Fruit fly (Drosophila melanogaster) whole organism, embryonic: Measurements from ENCODE around the gene RpS5b.
A peak's percentile ranks its signal among the peaks of the same experiment; 100 is the strongest.

ENCODE experiments used
- Awh ChIP-seq: fragments of 200-800 bp; sonication (Bioruptor generic); IDR thresholded peaks from 2 replicates; pipeline ENCODE4, ENCODE4 v1.3.6; 2022; ENCODE audit warnings: missing biosample characterization, missing genetic modification characterization
- Blimp-1 ChIP-seq: fragments of 200-800 bp; sonication (Bioruptor generic); optimal IDR thresholded peaks from 3 replicates; lab custom pipeline; 2018; ENCODE audit warnings: missing biosample characterization, missing genetic modification characterization, mild to moderate bottlenecking, moderate library complexity, missing genetic modification reagents
- CG10209 ChIP-seq: fragments of 200-800 bp; sonication (Bioruptor generic); optimal IDR thresholded peaks from 3 replicates; lab custom pipeline; 2017; ENCODE audit warnings: missing biosample characterization, mild to moderate bottlenecking, missing genetic modification characterization, missing genetic modification reagents
- CG11093 ChIP-seq: fragments of 200-800 bp; sonication (Bioruptor generic); IDR thresholded peaks from 3 replicates; pipeline ENCODE4 v1.3.6; 2022; ENCODE audit warnings: missing biosample characterization, missing genetic modification characterization
- CG12104 ChIP-seq: fragments of 200-800 bp; sonication (Bioruptor generic); optimal IDR thresholded peaks from 3 replicates; lab custom pipeline; 2016; ENCODE audit warnings: missing biosample characterization, missing genetic modification characterization
- CG15073 ChIP-seq: fragments of 200-800 bp; sonication (Bioruptor generic); optimal IDR thresholded peaks from 2 replicates; lab custom pipeline; 2016; ENCODE audit warnings: missing biosample characterization, missing genetic modification characterization
- CG1603 ChIP-seq: fragments of 200-800 bp; sonication (Bioruptor generic); optimal IDR thresholded peaks from 2 replicates; lab custom pipeline; 2019; ENCODE audit warnings: missing biosample characterization, mild to moderate bottlenecking, missing genetic modification characterization, moderate library complexity
- CG17186 ChIP-seq: fragments of 200-800 bp; sonication (Bioruptor generic); optimal IDR thresholded peaks from 3 replicates; lab custom pipeline; 2017; ENCODE audit warnings: missing biosample characterization, missing genetic modification reagents, missing genetic modification characterization
- CG17385 ChIP-seq: fragments of 200-800 bp; sonication (Bioruptor generic); optimal IDR thresholded peaks from 3 replicates; lab custom pipeline; 2018; ENCODE audit warnings: missing biosample characterization, mild to moderate bottlenecking, missing genetic modification characterization
- CG18619 ChIP-seq: fragments of 200-800 bp; sonication (Bioruptor generic); optimal IDR thresholded peaks from 3 replicates; lab custom pipeline; 2017; ENCODE audit warnings: missing biosample characterization, mild to moderate bottlenecking, missing genetic modification characterization
- CG2116 ChIP-seq: fragments of 200-800 bp; sonication (Bioruptor generic); optimal IDR thresholded peaks from 3 replicates; lab custom pipeline; 2018; ENCODE audit warnings: missing biosample characterization, mild to moderate bottlenecking, missing genetic modification characterization
- CG30020 ChIP-seq: fragments of 200-800 bp; optimal IDR thresholded peaks from 2 replicates; lab custom pipeline; 2019; ENCODE audit warnings: missing biosample characterization, mild to moderate bottlenecking, missing genetic modification characterization, moderate library complexity
- CG43689 ChIP-seq: fragments of 200-800 bp; sonication (Bioruptor generic); IDR thresholded peaks from 2 replicates; pipeline ENCODE4 v1.3.6; 2022; ENCODE audit warnings: missing biosample characterization, missing genetic modification characterization
- CG6854 ChIP-seq: fragments of 200-800 bp; sonication (Bioruptor generic); optimal IDR thresholded peaks from 3 replicates; lab custom pipeline; 2017; ENCODE audit warnings: missing biosample characterization, mild to moderate bottlenecking, missing genetic modification characterization
- CG7786 ChIP-seq: fragments of 200-800 bp; sonication (Bioruptor generic); optimal IDR thresholded peaks from 2 replicates; lab custom pipeline; 2016; ENCODE audit warnings: missing biosample characterization, missing genetic modification characterization
- CG8359 ChIP-seq: fragments of 200-800 bp; sonication (Bioruptor generic); optimal IDR thresholded peaks from 2 replicates; lab custom pipeline; 2017; ENCODE audit warnings: missing biosample characterization, mild to moderate bottlenecking, missing genetic modification characterization, borderline replicate concordance
- CG9727 ChIP-seq: fragments of 200-800 bp; sonication (Bioruptor generic); optimal IDR thresholded peaks from 3 replicates; lab custom pipeline; 2017; ENCODE audit warnings: missing biosample characterization, mild to moderate bottlenecking, missing genetic modification characterization
- CG9797 ChIP-seq: fragments of 200-800 bp; sonication (Bioruptor generic); optimal IDR thresholded peaks from 3 replicates; lab custom pipeline; 2018; ENCODE audit warnings: missing biosample characterization, mild to moderate bottlenecking, missing genetic modification characterization
- CrebB ChIP-seq: fragments of 200-800 bp; sonication (Bioruptor generic); optimal IDR thresholded peaks from 3 replicates; lab custom pipeline; 2018; ENCODE audit warnings: missing biosample characterization, mild to moderate bottlenecking, missing genetic modification characterization
- Dad ChIP-seq: fragments of 200-800 bp; sonication (Bioruptor generic); optimal IDR thresholded peaks from 3 replicates; lab custom pipeline; 2016; ENCODE audit warnings: missing biosample characterization, missing genetic modification characterization
- Drgx ChIP-seq: fragments of 200-800 bp; sonication (Bioruptor generic); IDR thresholded peaks from 2 replicates; pipeline ENCODE4 v1.3.6; 2022; ENCODE audit warnings: missing biosample characterization, missing genetic modification characterization
- E2f2 ChIP-seq: fragments of 200-800 bp; sonication (Bioruptor generic); IDR thresholded peaks from 2 replicates; pipeline ENCODE4 v1.3.6; 2022; ENCODE audit warnings: missing biosample characterization, missing genetic modification characterization
- Fer1 ChIP-seq: fragments of 200-800 bp; sonication (Bioruptor generic); optimal IDR thresholded peaks from 2 replicates; lab custom pipeline; 2017; ENCODE audit warnings: missing biosample characterization, mild to moderate bottlenecking, missing genetic modification characterization
- HLHmδ ChIP-seq: fragments of 200-800 bp; sonication (Bioruptor generic); optimal IDR thresholded peaks from 2 replicates; lab custom pipeline; 2018; ENCODE audit warnings: missing biosample characterization, mild to moderate bottlenecking, missing genetic modification characterization, moderate library complexity
- Lpt ChIP-seq: fragments of >200 bp; optimal IDR thresholded peaks from 2 replicates; lab custom pipeline; 2018; ENCODE audit warnings: missing biosample characterization, missing genetic modification characterization
- Max ChIP-seq: fragments of 200-800 bp; sonication (Bioruptor generic); optimal IDR thresholded peaks from 2 replicates; lab custom pipeline; 2016; ENCODE audit warnings: missing biosample characterization, mild to moderate bottlenecking, missing genetic modification characterization
- Nf-YA ChIP-seq: fragments of 200-800 bp; sonication (Bioruptor generic); IDR thresholded peaks from 2 replicates; pipeline ENCODE4 v1.3.6; 2022; ENCODE audit warnings: missing biosample characterization, missing genetic modification characterization
- Optix ChIP-seq: fragments of 200-800 bp; sonication (Bioruptor generic); IDR thresholded peaks from 3 replicates; pipeline ENCODE4 v1.3.6; 2022; ENCODE audit warnings: missing biosample characterization, missing genetic modification characterization
- Sin3A ChIP-seq: fragments of >200 bp; optimal IDR thresholded peaks from 2 replicates; lab custom pipeline; 2018
- Sox102F ChIP-seq: fragments of 200-800 bp; sonication (Bioruptor generic); optimal IDR thresholded peaks from 2 replicates; lab custom pipeline; 2018; ENCODE audit warnings: missing biosample characterization, mild to moderate bottlenecking, missing genetic modification characterization, moderate library complexity
- Trl ChIP-seq, 3 experiments: fragments of >200 bp in 2 of 3; fragments of 200-800 bp in 1 of 3; sonication (Bioruptor generic) in 1 of 3; optimal IDR thresholded peaks; 2 replicates in 1 of 3; 3 replicates in 2 of 3; lab custom pipeline; 2016 to 2017; ENCODE audit warnings: missing biosample characterization in 1 of 3, missing genetic modification characterization in 1 of 3
- az2 ChIP-seq: fragments of 200-800 bp; sonication (Bioruptor generic); optimal IDR thresholded peaks from 3 replicates; lab custom pipeline; 2016; ENCODE audit warnings: missing biosample characterization, missing genetic modification characterization
- bcd ChIP-seq: fragments of 200-800 bp; sonication (Bioruptor generic); optimal IDR thresholded peaks from 2 replicates; lab custom pipeline; 2017; ENCODE audit warnings: missing biosample characterization, mild to moderate bottlenecking, missing genetic modification characterization
- corto ChIP-seq: fragments of 200-800 bp; sonication (Bioruptor generic); optimal IDR thresholded peaks from 2 replicates; lab custom pipeline; 2016; ENCODE audit warnings: missing biosample characterization, mild to moderate bottlenecking, missing genetic modification characterization, moderate library complexity
- da ChIP-seq: fragments of 200-800 bp; sonication (Bioruptor generic); optimal IDR thresholded peaks from 2 replicates; lab custom pipeline; 2016; ENCODE audit warnings: missing biosample characterization, missing genetic modification characterization
- dimm ChIP-seq: fragments of 200-800 bp; sonication (Bioruptor generic); IDR thresholded peaks from 2 replicates; pipeline ENCODE4 v1.3.6; 2022; ENCODE audit warnings: missing biosample characterization, missing genetic modification characterization
- dm ChIP-seq: fragments of 200-800 bp; sonication (Bioruptor generic); optimal IDR thresholded peaks from 3 replicates; lab custom pipeline; 2016; ENCODE audit warnings: missing biosample characterization, missing genetic modification characterization
- ind ChIP-seq: fragments of 200-800 bp; sonication (Bioruptor generic); optimal IDR thresholded peaks from 3 replicates; lab custom pipeline; 2016; ENCODE audit warnings: missing biosample characterization, missing genetic modification characterization
- lbe ChIP-seq: fragments of 200-800 bp; sonication (Bioruptor generic); optimal IDR thresholded peaks from 2 replicates; lab custom pipeline; 2016; ENCODE audit warnings: missing biosample characterization, mild to moderate bottlenecking, missing genetic modification characterization
- onecut ChIP-seq: fragments of 200-800 bp; sonication (Bioruptor generic); IDR thresholded peaks from 2 replicates; pipeline ENCODE4 v1.3.6; 2022; ENCODE audit warnings: missing biosample characterization, missing genetic modification characterization
- otp ChIP-seq: fragments of 200-800 bp; sonication (Bioruptor generic); IDR thresholded peaks from 3 replicates; pipeline ENCODE4, ENCODE4 v1.3.6; 2022; ENCODE audit warnings: missing biosample characterization, missing genetic modification characterization
- phol ChIP-seq: fragments of 200-800 bp; sonication (Bioruptor generic); optimal IDR thresholded peaks from 3 replicates; lab custom pipeline; 2018; ENCODE audit warnings: missing biosample characterization, mild to moderate bottlenecking, missing genetic modification characterization, moderate library complexity
- pnt ChIP-seq: fragments of 200-800 bp; sonication (Bioruptor generic); optimal IDR thresholded peaks from 3 replicates; lab custom pipeline; 2016; ENCODE audit warnings: missing biosample characterization, missing genetic modification characterization
- pros ChIP-seq: fragments of 200-800 bp; sonication (Bioruptor generic); optimal IDR thresholded peaks from 3 replicates; lab custom pipeline; 2019; ENCODE audit warnings: missing biosample characterization, mild to moderate bottlenecking, missing genetic modification characterization, moderate library complexity
- sc ChIP-seq, 3 experiments: fragments of >200 bp in 2 of 3; fragments of 200-800 bp in 1 of 3; sonication (Bioruptor generic) in 1 of 3; optimal IDR thresholded peaks; 2 replicates in 2 of 3; 3 replicates in 1 of 3; lab custom pipeline; 2017; ENCODE audit warnings: mild to moderate bottlenecking in 1 of 3, missing biosample characterization in 1 of 3, missing genetic modification characterization in 1 of 3, missing genetic modification reagents in 1 of 3
- sens ChIP-seq: fragments of 200-800 bp; sonication (Bioruptor generic); peaks from one replicate; lab custom pipeline; 2016; ENCODE audit warnings: missing biosample characterization, missing genetic modification characterization
- seq ChIP-seq: fragments of 200-800 bp; sonication (Bioruptor generic); IDR thresholded peaks from 2 replicates; pipeline ENCODE4 v1.3.6; 2022; ENCODE audit warnings: missing biosample characterization, missing genetic modification characterization
- slp2 ChIP-seq: fragments of 200-800 bp; sonication (Bioruptor generic); optimal IDR thresholded peaks from 2 replicates; lab custom pipeline; 2016; ENCODE audit warnings: missing biosample characterization, missing genetic modification characterization
- ssp ChIP-seq: fragments of 200-800 bp; sonication (Bioruptor generic); IDR thresholded peaks from 2 replicates; pipeline ENCODE4 v1.3.6; 2022; ENCODE audit warnings: missing biosample characterization, missing genetic modification characterization
- tin ChIP-seq: fragments of 200-800 bp; sonication (Bioruptor generic); optimal IDR thresholded peaks from 3 replicates; lab custom pipeline; 2016; ENCODE audit warnings: missing biosample characterization, missing genetic modification characterization
- usp ChIP-seq: fragments of >200 bp; optimal IDR thresholded peaks from 2 replicates; lab custom pipeline; 2017; ENCODE audit warnings: missing biosample characterization, missing genetic modification characterization

The RpS5b gene

DNA sequence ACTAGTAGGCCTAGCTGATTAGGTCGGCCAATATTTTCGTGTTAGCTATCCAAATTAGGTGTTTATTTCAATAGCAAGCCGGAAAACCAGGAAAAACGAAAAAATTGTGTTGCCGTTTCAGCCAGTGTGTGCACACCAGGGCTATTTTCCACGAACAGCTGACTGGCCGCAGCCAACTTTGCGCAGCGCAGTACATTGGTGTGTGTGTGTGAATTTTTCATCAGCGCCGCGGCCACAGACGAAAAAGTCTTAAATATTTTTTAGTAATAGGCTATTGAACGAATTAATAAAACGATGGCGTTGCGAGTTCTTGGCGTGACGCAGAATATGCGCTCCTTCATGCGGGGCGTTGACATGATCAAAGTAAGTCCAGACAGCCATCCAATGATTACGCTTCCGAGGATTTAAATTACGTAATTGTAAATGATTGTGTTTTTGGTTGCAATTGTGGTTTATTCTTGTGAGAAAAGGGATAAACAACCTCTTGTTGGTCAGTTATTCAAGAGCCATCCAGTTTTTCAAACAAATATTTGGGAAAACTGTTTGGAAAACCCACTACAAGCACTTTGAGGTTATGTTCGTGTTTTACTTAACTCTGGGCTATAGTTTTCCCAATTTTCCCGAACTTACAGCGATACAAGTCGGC lies 11.2 kb downstream of the RpS5b start, which contains the start of the genes CycC and UQCR-C1 (continued):
- no peak for TF ChIP-seq Drgx (GFP tag; lab: Robert Waterston, UW)
- no peak for TF ChIP-seq Nf-YA (GFP tag; lab: Robert Waterston, UW)
- no peak; the same call in 1 of the 2 replicates for TF ChIP-seq onecut (GFP tag; lab: Robert Waterston, UW)
- TF ChIP-seq dm (GFP tag; lab: Kevin White, UChicago) = peak; percentile 15
- TF ChIP-seq E2f2 (GFP tag; lab: Robert Waterston, UW) = peak; percentile 37
- peak; percentile 35 for TF ChIP-seq CG2116
- no peak for TF ChIP-seq CG18619 (GFP tag; lab: Kevin White, UChicago)
- no peak for TF ChIP-seq sc (optimal IDR thresholded peaks at IDR 0.05; lab: Kevin White, UChicago)
- TF ChIP-seq sc (GFP tag; optimal IDR thresholded peaks at IDR 0.05; lab: Kevin White, UChicago) = no peak
- TF ChIP-seq CG17385 (GFP tag; lab: Kevin White, UChicago) = peak; percentile 50
- TF ChIP-seq HLHmδ (GFP tag; lab: Kevin White, UChicago) = peak; percentile 38
- no peak for TF ChIP-seq CG12104 (GFP tag; lab: Kevin White, UChicago)
- no peak for TF ChIP-seq Lpt
- no peak for TF ChIP-seq Sox102F (GFP tag; lab: Kevin White, UChicago)
- TF ChIP-seq lbe (GFP tag; lab: Kevin White, UChicago) = no peak
- no peak for TF ChIP-seq pnt (GFP tag; lab: Kevin White, UChicago)
- TF ChIP-seq pros (GFP tag; lab: Kevin White, UChicago) = no peak
- no peak for TF ChIP-seq dimm (GFP tag; lab: Robert Waterston, UW)
- TF ChIP-seq Trl (optimal IDR thresholded peaks at IDR 0.05; lab: Kevin White, UChicago) = no peak
- no peak for TF ChIP-seq Trl (GFP tag; optimal IDR thresholded peaks at IDR 0.05; lab: Kevin White, UChicago)
- TF ChIP-seq CG17186 (GFP tag; lab: Kevin White, UChicago) = peak; percentile 94
- TF ChIP-seq seq (GFP tag; lab: Robert Waterston, UW) = no peak
- TF ChIP-seq az2 (GFP tag; lab: Kevin White, UChicago) = no peak
- no peak for TF ChIP-seq da (GFP tag; lab: Kevin White, UChicago)
- no peak for TF ChIP-seq bcd (GFP tag; lab: Kevin White, UChicago)
- no peak for TF ChIP-seq ssp (GFP tag; lab: Robert Waterston, UW)
- no peak for TF ChIP-seq tin (GFP tag; lab: Kevin White, UChicago)
- TF ChIP-seq Optix (GFP tag; lab: Robert Waterston, UW) = no peak
- TF ChIP-seq Max (GFP tag; lab: Kevin White, UChicago) = no peak
- no peak for TF ChIP-seq CG43689 (GFP tag; lab: Robert Waterston, UW)
- no peak for TF ChIP-seq CG7786
- TF ChIP-seq corto (GFP tag; lab: Kevin White, UChicago) = no peak
- TF ChIP-seq CG9727 = no peak
- TF ChIP-seq otp (GFP tag; lab: Robert Waterston, UW) = no peak
- no peak for TF ChIP-seq Awh
- TF ChIP-seq sens (GFP tag; lab: Kevin White, UChicago) = no peak
- peak; percentile 64 for TF ChIP-seq CG1603 (tag; lab: Kevin White, UChicago)
- TF ChIP-seq CrebB (tag; lab: Kevin White, UChicago) = no peak
- peak; percentile 33 for TF ChIP-seq CG30020 (tag; lab: Kevin White, UChicago)
- TF ChIP-seq Dad (GFP tag; lab: Kevin White, UChicago) = no peak
- TF ChIP-seq Blimp-1 (GFP tag; lab: Kevin White, UChicago) = no peak
- TF ChIP-seq Sin3A (lab: Kevin White, UChicago) = peak; percentile 38
- no peak for TF ChIP-seq CG15073
- TF ChIP-seq CG9797 (GFP tag; lab: Kevin White, UChicago) = peak; percentile 10
- no peak for TF ChIP-seq slp2 (GFP tag; lab: Kevin White, UChicago)
- TF ChIP-seq phol = peak; percentile 34
- no peak for TF ChIP-seq CG11093
- no peak for TF ChIP-seq CG6854
- TF ChIP-seq CG10209 (GFP tag; lab: Kevin White, UChicago) = no peak
- no peak for TF ChIP-seq usp (GFP tag; lab: Kevin White, UChicago)
- TF ChIP-seq ind (GFP tag; lab: Kevin White, UChicago) = no peak
- TF ChIP-seq Fer1 (GFP tag; lab: Kevin White, UChicago) = peak; percentile 34
- TF ChIP-seq CG8359 (GFP tag; lab: Kevin White, UChicago) = no peak
